Fruit fly (Drosophila melanogaster) whole organism, prepupa: ENCODE results near the gene CG32074.
A peak's percentile ranks its signal among the peaks of the same experiment; 100 is the strongest.

Experiments used
- Blimp-1 ChIP-seq: fragments of 200-800 bp; sonication (Bioruptor generic); optimal IDR thresholded peaks from 3 replicates; lab custom pipeline; 2017; ENCODE audit warnings: missing biosample characterization, missing genetic modification characterization, mild to moderate bottlenecking, moderate library complexity, missing genetic modification reagents
- CG10631 ChIP-seq: fragments of 200-800 bp; sonication (Bioruptor generic); optimal IDR thresholded peaks from 2 replicates; lab custom pipeline; 2016; ENCODE audit warnings: missing biosample characterization, missing genetic modification characterization
- CG10669 ChIP-seq: fragments of 200-800 bp; sonication (Bioruptor generic); optimal IDR thresholded peaks from 3 replicates; lab custom pipeline; 2018; ENCODE audit warnings: missing biosample characterization, mild to moderate bottlenecking, missing genetic modification characterization, moderate library complexity
- CG11294 ChIP-seq: fragments of 200-800 bp; sonication (Bioruptor generic); IDR thresholded peaks from 2 replicates; pipeline ENCODE4 v1.3.6; 2022; ENCODE audit warnings: missing biosample characterization, missing genetic modification characterization
- CG11762 ChIP-seq: fragments of 200-800 bp; sonication (Bioruptor generic); optimal IDR thresholded peaks from 3 replicates; lab custom pipeline; 2016; ENCODE audit warnings: missing biosample characterization, missing genetic modification characterization; ENCODE audit not compliant: insufficient read depth
- CG11902 ChIP-seq: fragments of 200-800 bp; sonication (Bioruptor generic); optimal IDR thresholded peaks from 3 replicates; lab custom pipeline; 2016; ENCODE audit warnings: missing biosample characterization, missing genetic modification characterization
- CG15336 ChIP-seq: fragments of 200-800 bp; sonication (Bioruptor generic); IDR thresholded peaks from 2 replicates; pipeline ENCODE4 v1.3.6; 2022; ENCODE audit warnings: missing biosample characterization, missing genetic modification characterization
- CG1621 ChIP-seq: fragments of 200-800 bp; sonication (Bioruptor generic); optimal IDR thresholded peaks from 3 replicates; lab custom pipeline; 2018; ENCODE audit warnings: missing biosample characterization, mild to moderate bottlenecking, missing genetic modification characterization
- CG16779 ChIP-seq: fragments of 200-800 bp; sonication (Bioruptor generic); optimal IDR thresholded peaks from 3 replicates; lab custom pipeline; 2017; ENCODE audit warnings: missing biosample characterization, mild to moderate bottlenecking, missing genetic modification characterization
- CG3032 ChIP-seq: fragments of 200-800 bp; optimal IDR thresholded peaks from 2 replicates; lab custom pipeline; 2019; ENCODE audit warnings: missing biosample characterization, mild to moderate bottlenecking, missing genetic modification characterization, moderate library complexity
- CG31627 ChIP-seq: fragments of 200-800 bp; sonication (Bioruptor generic); optimal IDR thresholded peaks from 3 replicates; lab custom pipeline; 2016; ENCODE audit warnings: missing biosample characterization, missing genetic modification characterization
- CG32006 ChIP-seq: fragments of 200-800 bp; sonication (Bioruptor generic); optimal IDR thresholded peaks from 3 replicates; lab custom pipeline; 2017; ENCODE audit warnings: missing biosample characterization, mild to moderate bottlenecking, missing genetic modification characterization
- CG34406 ChIP-seq: fragments of 200-800 bp; sonication (Bioruptor generic); optimal IDR thresholded peaks from 3 replicates; lab custom pipeline; 2016; ENCODE audit warnings: missing biosample characterization, missing genetic modification characterization
- CG4318 ChIP-seq: fragments of 200-800 bp; sonication (Bioruptor generic); optimal IDR thresholded peaks from 3 replicates; lab custom pipeline; 2017; ENCODE audit warnings: missing biosample characterization, mild to moderate bottlenecking, missing genetic modification characterization
- CG6163 ChIP-seq: fragments of 200-800 bp; sonication (Bioruptor generic); IDR thresholded peaks from 3 replicates; pipeline ENCODE4 v1.3.6; 2022; ENCODE audit warnings: missing biosample characterization, missing genetic modification characterization
- CG6276 ChIP-seq: fragments of 200-800 bp; sonication (Bioruptor generic); optimal IDR thresholded peaks from 2 replicates; lab custom pipeline; 2017; ENCODE audit warnings: missing biosample characterization, mild to moderate bottlenecking, missing genetic modification characterization
- CG6792 ChIP-seq: fragments of 200-800 bp; sonication (Bioruptor generic); optimal IDR thresholded peaks from 3 replicates; lab custom pipeline; 2016; ENCODE audit warnings: missing biosample characterization, missing genetic modification characterization
- CG6808 ChIP-seq: fragments of 200-800 bp; sonication (Bioruptor generic); optimal IDR thresholded peaks from 3 replicates; lab custom pipeline; 2017; ENCODE audit warnings: missing biosample characterization, missing genetic modification characterization, mild to moderate bottlenecking, moderate library complexity, missing genetic modification reagents
- CG6854 ChIP-seq: fragments of 200-800 bp; sonication (Bioruptor generic); optimal IDR thresholded peaks from 2 replicates; lab custom pipeline; 2017; ENCODE audit warnings: missing biosample characterization, mild to moderate bottlenecking, missing genetic modification characterization
- CG7368 ChIP-seq: fragments of 200-800 bp; sonication (Bioruptor generic); optimal IDR thresholded peaks from 3 replicates; lab custom pipeline; 2016; ENCODE audit warnings: missing biosample characterization, missing genetic modification characterization
- CG8119 ChIP-seq: fragments of 200-800 bp; sonication (Bioruptor generic); IDR thresholded peaks from 3 replicates; pipeline ENCODE4 v1.3.6; 2022; ENCODE audit warnings: missing biosample characterization, missing genetic modification characterization
- CG8319 ChIP-seq: fragments of 200-800 bp; sonication (Bioruptor generic); optimal IDR thresholded peaks from 3 replicates; lab custom pipeline; 2016; ENCODE audit warnings: missing biosample characterization, missing genetic modification characterization
- CG8632 ChIP-seq: fragments of 200-800 bp; sonication (Bioruptor generic); optimal IDR thresholded peaks from 3 replicates; lab custom pipeline; 2016; ENCODE audit warnings: missing biosample characterization, missing genetic modification characterization
- CG9139 ChIP-seq: fragments of 200-800 bp; sonication (Bioruptor generic); optimal IDR thresholded peaks from 3 replicates; lab custom pipeline; 2017; ENCODE audit warnings: missing biosample characterization, mild to moderate bottlenecking, missing genetic modification characterization
- Eip78C ChIP-seq: fragments of 200-800 bp; sonication (Bioruptor generic); peaks from one replicate; lab custom pipeline; 2016; ENCODE audit warnings: missing biosample characterization, missing genetic modification characterization
- Ets21C ChIP-seq: fragments of 200-800 bp; sonication (Bioruptor generic); optimal IDR thresholded peaks from 3 replicates; lab custom pipeline; 2016; ENCODE audit warnings: missing biosample characterization, missing genetic modification characterization
- Ets96B ChIP-seq: fragments of 200-800 bp; optimal IDR thresholded peaks from 2 replicates; lab custom pipeline; 2019; ENCODE audit warnings: missing biosample characterization, mild to moderate bottlenecking, missing genetic modification characterization, moderate library complexity
- Hr38 ChIP-seq: sonication (Bioruptor generic); optimal IDR thresholded peaks from 2 replicates; lab custom pipeline; 2016; ENCODE audit warnings: missing biosample characterization, missing genetic modification characterization
- Hr39 ChIP-seq: fragments of 200-800 bp; sonication (Bioruptor generic); optimal IDR thresholded peaks from 2 replicates; lab custom pipeline; 2016; ENCODE audit warnings: missing biosample characterization, missing genetic modification characterization
- Hr4 ChIP-seq: fragments of 200-800 bp; sonication (Bioruptor generic); optimal IDR thresholded peaks from 3 replicates; lab custom pipeline; 2016; ENCODE audit warnings: missing biosample characterization, missing genetic modification characterization
- Lpt ChIP-seq: fragments of 200-800 bp; sonication (Bioruptor generic); optimal IDR thresholded peaks from 3 replicates; lab custom pipeline; 2016; ENCODE audit warnings: missing biosample characterization, missing genetic modification characterization
- Met ChIP-seq: fragments of 200-800 bp; sonication (Bioruptor generic); optimal IDR thresholded peaks from 3 replicates; lab custom pipeline; 2016; ENCODE audit warnings: missing biosample characterization, missing genetic modification characterization
- Sox102F ChIP-seq: fragments of 200-800 bp; sonication (Bioruptor generic); optimal IDR thresholded peaks from 2 replicates; lab custom pipeline; 2016; ENCODE audit warnings: missing biosample characterization, mild to moderate bottlenecking, missing genetic modification characterization
- Sox15 ChIP-seq: fragments of 200-800 bp; sonication (Bioruptor generic); optimal IDR thresholded peaks from 3 replicates; lab custom pipeline; 2016; ENCODE audit warnings: missing biosample characterization, missing genetic modification characterization
- achi ChIP-seq: fragments of 200-800 bp; sonication (Bioruptor generic); optimal IDR thresholded peaks from 3 replicates; lab custom pipeline; 2016; ENCODE audit warnings: missing biosample characterization, missing genetic modification characterization
- acj6 ChIP-seq: fragments of 200-800 bp; sonication (Bioruptor generic); optimal IDR thresholded peaks from 3 replicates; lab custom pipeline; 2016; ENCODE audit warnings: missing biosample characterization, missing genetic modification characterization
- cyc ChIP-seq: fragments of 200-800 bp; sonication (Bioruptor generic); optimal IDR thresholded peaks from 3 replicates; lab custom pipeline; 2016; ENCODE audit warnings: missing biosample characterization, missing genetic modification characterization
- dac ChIP-seq: fragments of 200-800 bp; sonication (Bioruptor generic); optimal IDR thresholded peaks from 2 replicates; lab custom pipeline; 2017; ENCODE audit warnings: missing biosample characterization, mild to moderate bottlenecking, missing genetic modification characterization
- dsx ChIP-seq: fragments of 200-800 bp; optimal IDR thresholded peaks from 3 replicates; lab custom pipeline; 2019; ENCODE audit warnings: missing biosample characterization, mild to moderate bottlenecking, missing genetic modification characterization, moderate library complexity; ENCODE audit not compliant: poor library complexity, severe bottlenecking
- fd85E ChIP-seq: fragments of 200-800 bp; sonication (Bioruptor generic); optimal IDR thresholded peaks from 3 replicates; lab custom pipeline; 2016; ENCODE audit warnings: missing biosample characterization, missing genetic modification characterization
- fkh ChIP-seq: fragments of 200-800 bp; sonication (Bioruptor generic); optimal IDR thresholded peaks from 3 replicates; lab custom pipeline; 2017; ENCODE audit warnings: missing biosample characterization, mild to moderate bottlenecking, missing genetic modification characterization, moderate library complexity
- lz ChIP-seq: fragments of 200-800 bp; sonication (Bioruptor generic); optimal IDR thresholded peaks from 3 replicates; lab custom pipeline; 2016; ENCODE audit warnings: missing biosample characterization, missing genetic modification characterization
- net ChIP-seq: fragments of 200-800 bp; sonication (Bioruptor generic); optimal IDR thresholded peaks from 3 replicates; lab custom pipeline; 2016; ENCODE audit warnings: missing biosample characterization, missing genetic modification characterization
- pdm3 ChIP-seq: fragments of 200-800 bp; sonication (Bioruptor generic); optimal IDR thresholded peaks from 3 replicates; lab custom pipeline; 2016; ENCODE audit warnings: missing biosample characterization, missing genetic modification characterization
- salr ChIP-seq, 2 experiments: fragments of 200-800 bp; sonication (Bioruptor generic); optimal IDR thresholded peaks; 3 replicates each; lab custom pipeline; 2016 to 2018; ENCODE audit warnings: missing biosample characterization in 2 of 2, missing genetic modification characterization in 2 of 2, mild to moderate bottlenecking in 1 of 2
- spab ChIP-seq: fragments of 200-800 bp; sonication (Bioruptor generic); optimal IDR thresholded peaks from 2 replicates; lab custom pipeline; 2017; ENCODE audit warnings: missing biosample characterization, mild to moderate bottlenecking, missing genetic modification characterization, missing genetic modification reagents
- svp ChIP-seq: fragments of 200-800 bp; sonication (Bioruptor generic); peaks from one replicate; lab custom pipeline; 2016; ENCODE audit warnings: missing biosample characterization, missing genetic modification characterization
- topi ChIP-seq: fragments of 200-800 bp; sonication (Bioruptor generic); optimal IDR thresholded peaks from 3 replicates; lab custom pipeline; 2016; ENCODE audit warnings: missing biosample characterization, missing genetic modification characterization
- vri ChIP-seq: fragments of 200-800 bp; sonication (Bioruptor generic); optimal IDR thresholded peaks from 3 replicates; lab custom pipeline; 2016; ENCODE audit warnings: missing biosample characterization, mild to moderate bottlenecking, missing genetic modification characterization

CG32074 gene

dm6 chr3L:11123088-11123487 lies 9.0 kb downstream of the CG32074 start, which contains the start of the genes Ufd1 and NaPi-III (continued):
- TF ChIP-seq CG6163 (GFP tag; lab: Robert Waterston, UW) (peak; percentile 64; the same call in 2 of the 3 replicates), CG4318 (no peak), achi (GFP tag; lab: Kevin White, UChicago) (no peak), CG7368 (GFP tag; lab: Kevin White, UChicago) (no peak), cyc (GFP tag; lab: Kevin White, UChicago) (no peak)

- peak; percentile 94 for TF ChIP-seq CG9139
- TF ChIP-seq acj6 (GFP tag; lab: Kevin White, UChicago) = no peak
- TF ChIP-seq Ets96B (tag; lab: Kevin White, UChicago) = peak; percentile 80
- peak; percentile 77 for TF ChIP-seq CG32006 (GFP tag; lab: Kevin White, UChicago)
- TF ChIP-seq topi (GFP tag; lab: Kevin White, UChicago) = peak; percentile 42
- peak; percentile 84 for TF ChIP-seq net
- TF ChIP-seq CG31627 (GFP tag; lab: Kevin White, UChicago) = no peak
- TF ChIP-seq CG6792 = peak; percentile 37
- TF ChIP-seq CG3032 (tag; lab: Kevin White, UChicago) = peak; percentile 77
- TF ChIP-seq Hr39 (GFP tag; lab: Kevin White, UChicago) = peak; percentile 12
- TF ChIP-seq Hr38 (GFP tag; lab: Kevin White, UChicago) = peak; percentile 2
- TF ChIP-seq salr (GFP tag; optimal IDR thresholded peaks at IDR 0.05; lab: Kevin White, UChicago) = peak; percentile 54 to 90
- TF ChIP-seq CG8119 (GFP tag; lab: Robert Waterston, UW) = peak; percentile 92
- peak; percentile 57 for TF ChIP-seq CG11762
- TF ChIP-seq spab (GFP tag; lab: Kevin White, UChicago) = peak; percentile 86
- TF ChIP-seq achi (GFP tag; lab: Kevin White, UChicago) = peak; percentile 66
- no peak for TF ChIP-seq CG11294
- TF ChIP-seq CG4318 = peak; percentile 11
- TF ChIP-seq fkh (GFP tag; lab: Kevin White, UChicago) = no peak
- peak; percentile 22 for TF ChIP-seq Ets21C (GFP tag; lab: Kevin White, UChicago)
- peak; percentile 70 for TF ChIP-seq CG1621 (tag; lab: Kevin White, UChicago)
- peak; percentile 66 for TF ChIP-seq Sox102F (GFP tag; lab: Kevin White, UChicago)
- TF ChIP-seq CG34406 (GFP tag; lab: Kevin White, UChicago) = peak; percentile 51
- TF ChIP-seq CG6276 (GFP tag; lab: Kevin White, UChicago) = peak; percentile 94
- peak; percentile 85 for TF ChIP-seq vri (GFP tag; lab: Kevin White, UChicago)
- TF ChIP-seq Eip78C = peak; percentile 90
- no peak for TF ChIP-seq Sox15
- peak; percentile 23 for TF ChIP-seq Blimp-1 (GFP tag; lab: Kevin White, UChicago)
- peak; percentile 26 for TF ChIP-seq CG8319 (GFP tag; lab: Kevin White, UChicago)
- TF ChIP-seq Lpt (GFP tag; lab: Kevin White, UChicago) = peak; percentile 91
- TF ChIP-seq svp (GFP tag; lab: Kevin White, UChicago) = peak; percentile 74
- TF ChIP-seq Hr4 (GFP tag; lab: Kevin White, UChicago) = peak; percentile 61
- TF ChIP-seq CG8632 = peak; percentile 63
- TF ChIP-seq Met (GFP tag; lab: Kevin White, UChicago) = peak; percentile 62
- peak; percentile 47 for TF ChIP-seq CG10631
- TF ChIP-seq cyc (GFP tag; lab: Kevin White, UChicago) = no peak
- TF ChIP-seq lz (GFP tag; lab: Kevin White, UChicago) = no peak
- TF ChIP-seq CG10669 = peak; percentile 84
- peak; percentile 96 for TF ChIP-seq CG6808 (GFP tag; lab: Kevin White, UChicago)
- TF ChIP-seq CG6854 = peak; percentile 65
- peak; percentile 42 for TF ChIP-seq fd85E (GFP tag; lab: Kevin White, UChicago)
- peak; percentile 43 for TF ChIP-seq dac
- TF ChIP-seq CG11902 (GFP tag; lab: Kevin White, UChicago) = no peak
- TF ChIP-seq pdm3 (GFP tag; lab: Kevin White, UChicago) = peak; percentile 71
- peak; percentile 58 for TF ChIP-seq CG7368 (GFP tag; lab: Kevin White, UChicago)
- TF ChIP-seq CG15336 (GFP tag; lab: Robert Waterston, UW) = peak; percentile 75
- peak; percentile 90 for TF ChIP-seq CG16779 (tag; lab: Kevin White, UChicago)
- peak; percentile 77 for TF ChIP-seq dsx (GFP tag; lab: Kevin White, UChicago)
Measured at dm6 chr3L:11120419-11120958, 11.6 kb downstream of the CG32074 start, which contains the start of the genes FoxK and mRpL2. FoxK (minus strand) TSS chr3L:11120783. mRpL2 (plus strand) TSS chr3L:11120847.
